Fruit fly (Drosophila melanogaster): ENCODE measurements around the gene CG33688.

DNA sequence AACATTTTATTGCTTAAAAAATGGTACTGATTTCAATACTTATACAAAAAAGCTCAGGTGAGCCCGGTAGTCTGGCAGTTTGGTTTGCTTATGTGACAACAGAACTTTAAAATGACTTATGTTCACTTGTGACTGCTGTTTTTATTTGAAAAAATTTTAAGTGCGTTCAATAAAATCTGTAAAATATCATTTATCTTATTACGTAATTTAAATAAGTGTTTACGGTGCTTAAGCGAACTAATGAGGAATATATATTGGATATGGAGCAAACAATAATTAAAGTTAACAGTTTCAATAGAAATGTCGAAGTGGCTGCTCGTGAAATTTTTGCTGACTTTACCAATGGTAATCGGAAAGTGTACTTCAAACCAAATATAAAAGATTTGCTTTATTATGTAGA lies 2.0 kb downstream of the CG33688 start, which contains the start of gene dls:
- TF ChIP-seq CTCF (optimal IDR thresholded peaks at IDR 0.05) = no peak
- TF ChIP-seq CG8478 (optimal IDR thresholded peaks at IDR 0.05) = no peak

Measured in S2 (cell line).